Worm (Caenorhabditis elegans) whole organism, L1 larva: ENCODE data around the gene F21C10.1.

Source experiments
- C04F5.9 ChIP-seq: sonication (generic microtip); optimal IDR thresholded peaks from 2 replicates; lab custom pipeline; 2016; ENCODE audit warnings: missing genetic modification characterization, missing compliant biosample characterization
- F16B12.6 ChIP-seq: fragments of 150-350 bp; optimal IDR thresholded peaks from 2 replicates; lab custom pipeline; 2014; ENCODE audit warnings: missing biosample characterization, missing genetic modification characterization
- Y116A8C.19 ChIP-seq: sonication (generic microtip); optimal IDR thresholded peaks from 2 replicates; lab custom pipeline; 2016; ENCODE audit warnings: missing compliant biosample characterization, missing genetic modification characterization, borderline replicate concordance
- aha-1 ChIP-seq: fragments of 150-350 bp; optimal IDR thresholded peaks from 2 replicates; lab custom pipeline; 2014; ENCODE audit warnings: missing biosample characterization, missing genetic modification characterization
- aly-2 ChIP-seq: fragments of 150-350 bp; optimal IDR thresholded peaks from 2 replicates; lab custom pipeline; 2014; ENCODE audit warnings: missing biosample characterization, missing genetic modification characterization
- ama-1 ChIP-seq: fragments of 150-350 bp; optimal IDR thresholded peaks from 2 replicates; lab custom pipeline; 2014
- blmp-1 ChIP-seq: fragments of 150-350 bp; optimal IDR thresholded peaks from 2 replicates; lab custom pipeline; 2014; ENCODE audit warnings: missing biosample characterization, missing genetic modification characterization
- ceh-63 ChIP-seq: fragments of 200-800 bp; sonication (Bioruptor generic); optimal IDR thresholded peaks from 2 replicates; lab custom pipeline; 2018; ENCODE audit warnings: mild to moderate bottlenecking, missing genetic modification characterization, missing compliant biosample characterization
- ceh-8 ChIP-seq: fragments of 200-800 bp; sonication (Bioruptor generic); optimal IDR thresholded peaks from 2 replicates; lab custom pipeline; 2018; ENCODE audit warnings: mild to moderate bottlenecking, missing genetic modification characterization, moderate library complexity, missing compliant biosample characterization
- ceh-88 ChIP-seq: fragments of 200-800 bp; sonication (Bioruptor generic); IDR thresholded peaks from 2 replicates; pipeline ENCODE4 v1.3.6; 2022; ENCODE audit warnings: missing genetic modification characterization, missing compliant biosample characterization
- ces-1 ChIP-seq: fragments of 150-350 bp; optimal IDR thresholded peaks from 2 replicates; lab custom pipeline; 2014; ENCODE audit warnings: missing biosample characterization, missing genetic modification reagents, missing genetic modification characterization
- efl-1 ChIP-seq, 4 experiments: fragments of 150-350 bp; optimal IDR thresholded peaks in 3 of 4; peaks in 1 of 4; 1 replicate in 1 of 4; 2 replicates in 3 of 4; lab custom pipeline; 2014; ENCODE audit warnings: missing biosample characterization in 2 of 4, missing genetic modification characterization in 2 of 4, missing genetic modification reagents in 2 of 4
- efl-3 ChIP-seq: fragments of 200-800 bp; sonication (Bioruptor generic); optimal IDR thresholded peaks from 2 replicates; lab custom pipeline; 2018; ENCODE audit warnings: mild to moderate bottlenecking, missing genetic modification characterization, missing compliant biosample characterization
- egl-13 ChIP-seq: sonication (generic microtip); optimal IDR thresholded peaks from 2 replicates; lab custom pipeline; 2016; ENCODE audit warnings: missing genotype, missing genetic modification reagents, missing genetic modification characterization, missing compliant biosample characterization
- elt-2 ChIP-seq: sonication (generic microtip); optimal IDR thresholded peaks from 2 replicates; lab custom pipeline; 2016; ENCODE audit warnings: missing genetic modification characterization, mild to moderate bottlenecking, inconsistent platforms, missing compliant biosample characterization, missing genetic modification reagents
- elt-3 ChIP-seq, 6 experiments: fragments of 150-350 bp in 1 of 6; sonication (generic microtip); optimal IDR thresholded peaks; 2 replicates each; lab custom pipeline; 2017 to 2018; ENCODE audit warnings: missing biosample characterization in 6 of 6, missing genetic modification characterization in 6 of 6, inconsistent platforms in 1 of 6
- fkh-10 ChIP-seq: sonication (generic microtip); optimal IDR thresholded peaks from 2 replicates; lab custom pipeline; 2017; ENCODE audit warnings: missing biosample characterization, missing genetic modification reagents, missing genetic modification characterization
- hlh-4 ChIP-seq: sonication (generic microtip); optimal IDR thresholded peaks from 2 replicates; lab custom pipeline; 2016; ENCODE audit warnings: mild to moderate bottlenecking, missing genetic modification characterization, missing compliant biosample characterization
- hpl-2 ChIP-seq: fragments of 150-350 bp; optimal IDR thresholded peaks from 2 replicates; lab custom pipeline; 2014; ENCODE audit warnings: missing biosample characterization, missing genetic modification reagents, missing genetic modification characterization
- irx-1 ChIP-seq: sonication (generic microtip); optimal IDR thresholded peaks from 2 replicates; lab custom pipeline; 2016; ENCODE audit warnings: missing genetic modification characterization, missing compliant biosample characterization
- isw-1 ChIP-seq: fragments of 200-800 bp; sonication (Bioruptor generic); IDR thresholded peaks from 2 replicates; pipeline ENCODE4 v1.3.6; 2022; ENCODE audit warnings: missing genetic modification characterization, missing compliant biosample characterization
- jun-1 ChIP-seq: fragments of 150-350 bp; optimal IDR thresholded peaks from 2 replicates; lab custom pipeline; 2014; ENCODE audit warnings: missing biosample characterization, missing genetic modification reagents, missing genetic modification characterization
- lin-14 ChIP-seq: fragments of 200-800 bp; sonication (Bioruptor generic); optimal IDR thresholded peaks from 2 replicates; lab custom pipeline; 2018; ENCODE audit warnings: mild to moderate bottlenecking, missing genetic modification characterization, moderate library complexity, missing compliant biosample characterization
- lin-35 ChIP-seq, 2 experiments: fragments of 150-350 bp; optimal IDR thresholded peaks; 2 replicates each; lab custom pipeline; 2014; ENCODE audit warnings: missing biosample characterization in 2 of 2, missing genetic modification characterization in 2 of 2, missing genetic modification reagents in 2 of 2
- lir-3 ChIP-seq: sonication (generic microtip); optimal IDR thresholded peaks from 2 replicates; lab custom pipeline; 2016; ENCODE audit warnings: mild to moderate bottlenecking, missing genetic modification characterization, moderate library complexity, missing compliant biosample characterization; ENCODE audit not compliant: poor library complexity
- mef-2 ChIP-seq: fragments of 150-350 bp; optimal IDR thresholded peaks from 2 replicates; lab custom pipeline; 2014; ENCODE audit warnings: missing biosample characterization, missing genetic modification characterization
- mep-1 ChIP-seq: fragments of 150-350 bp; optimal IDR thresholded peaks from 2 replicates; lab custom pipeline; 2014; ENCODE audit warnings: missing biosample characterization, missing genetic modification characterization
- nhr-11 ChIP-seq: fragments of 150-350 bp; optimal IDR thresholded peaks from 2 replicates; lab custom pipeline; 2014; ENCODE audit warnings: missing biosample characterization, missing genetic modification characterization
- nhr-20 ChIP-seq: sonication (generic microtip); optimal IDR thresholded peaks from 2 replicates; lab custom pipeline; 2016; ENCODE audit warnings: mild to moderate bottlenecking, missing genetic modification characterization, missing compliant biosample characterization
- nhr-237 ChIP-seq: fragments of 150-350 bp; optimal IDR thresholded peaks from 2 replicates; lab custom pipeline; 2014; ENCODE audit warnings: missing biosample characterization, missing genetic modification characterization
- nhr-47 ChIP-seq: sonication (generic microtip); optimal IDR thresholded peaks from 2 replicates; lab custom pipeline; 2016; ENCODE audit warnings: mild to moderate bottlenecking, missing genetic modification characterization, moderate library complexity, missing compliant biosample characterization
- nhr-84 ChIP-seq: sonication (generic microtip); optimal IDR thresholded peaks from 2 replicates; lab custom pipeline; 2017; ENCODE audit warnings: missing biosample characterization, missing genetic modification characterization
- nhr-85 ChIP-seq: sonication (generic microtip); peaks from one replicate; lab custom pipeline; 2016; ENCODE audit warnings: missing genetic modification characterization, inconsistent platforms, missing compliant biosample characterization
- nhr-90 ChIP-seq: sonication (generic microtip); optimal IDR thresholded peaks from 2 replicates; lab custom pipeline; 2016; ENCODE audit warnings: mild to moderate bottlenecking, missing genetic modification characterization, missing compliant biosample characterization; ENCODE audit not compliant: poor library complexity
- pag-3 ChIP-seq: sonication (generic microtip); optimal IDR thresholded peaks from 2 replicates; lab custom pipeline; 2017; ENCODE audit warnings: missing genetic modification characterization, mild to moderate bottlenecking, missing compliant biosample characterization, antibody characterized with exemption, borderline replicate concordance; ENCODE audit not compliant: insufficient read depth
- pax-3 ChIP-seq: fragments of 200-800 bp; sonication (Bioruptor generic); optimal IDR thresholded peaks from 2 replicates; lab custom pipeline; 2018; ENCODE audit warnings: mild to moderate bottlenecking, missing genetic modification characterization, moderate library complexity, missing compliant biosample characterization
- pqm-1 ChIP-seq: sonication (generic microtip); optimal IDR thresholded peaks from 3 replicates; lab custom pipeline; 2017; ENCODE audit warnings: missing biosample characterization, missing genetic modification characterization
- rnt-1 ChIP-seq: sonication (generic microtip); optimal IDR thresholded peaks from 2 replicates; lab custom pipeline; 2016; ENCODE audit warnings: mild to moderate bottlenecking, missing genetic modification characterization, moderate library complexity, missing compliant biosample characterization
- snpc-4 ChIP-seq: fragments of 150-350 bp; optimal IDR thresholded peaks from 2 replicates; lab custom pipeline; 2014; ENCODE audit warnings: missing biosample characterization, missing genetic modification characterization
- sox-4 ChIP-seq: sonication (generic microtip); optimal IDR thresholded peaks from 2 replicates; lab custom pipeline; 2016; ENCODE audit warnings: missing genetic modification characterization, missing compliant biosample characterization
- sptf-1 ChIP-seq: fragments of 150-350 bp; optimal IDR thresholded peaks from 2 replicates; lab custom pipeline; 2014; ENCODE audit warnings: missing biosample characterization, missing genetic modification characterization
- sup-37 ChIP-seq: fragments of 200-800 bp; sonication (Bioruptor generic); optimal IDR thresholded peaks from 2 replicates; lab custom pipeline; 2018; ENCODE audit warnings: mild to moderate bottlenecking, missing genetic modification characterization, missing compliant biosample characterization
- swsn-7 ChIP-seq: sonication (generic microtip); optimal IDR thresholded peaks from 2 replicates; lab custom pipeline; 2016; ENCODE audit warnings: missing genetic modification characterization, missing compliant biosample characterization
- tbx-2 ChIP-seq: sonication (generic microtip); optimal IDR thresholded peaks from 2 replicates; lab custom pipeline; 2016; ENCODE audit warnings: missing genetic modification characterization, missing compliant biosample characterization
- unc-30 ChIP-seq: sonication (generic microtip); optimal IDR thresholded peaks from 2 replicates; lab custom pipeline; 2017; ENCODE audit warnings: missing biosample characterization, missing genetic modification characterization
- unc-62 ChIP-seq: fragments of 150-350 bp; optimal IDR thresholded peaks from 2 replicates; lab custom pipeline; 2014; ENCODE audit warnings: missing biosample characterization, missing genetic modification reagents, missing genetic modification characterization
- unc-86 ChIP-seq: sonication (generic microtip); optimal IDR thresholded peaks from 2 replicates; lab custom pipeline; 2016; ENCODE audit warnings: missing genetic modification characterization, missing compliant biosample characterization
- vab-15 ChIP-seq: sonication (generic microtip); optimal IDR thresholded peaks from 2 replicates; lab custom pipeline; 2017; ENCODE audit warnings: missing genotype, mild to moderate bottlenecking, missing genetic modification characterization, missing compliant biosample characterization
- xbp-1 ChIP-seq: sonication (generic microtip); optimal IDR thresholded peaks from 2 replicates; lab custom pipeline; 2016; ENCODE audit warnings: missing genetic modification characterization, missing compliant biosample characterization
- zag-1 ChIP-seq: fragments of 150-350 bp; optimal IDR thresholded peaks from 2 replicates; lab custom pipeline; 2014; ENCODE audit warnings: missing biosample characterization, missing genetic modification characterization
- zip-4 ChIP-seq: fragments of 200-800 bp; sonication (Bioruptor generic); optimal IDR thresholded peaks from 2 replicates; lab custom pipeline; 2018; ENCODE audit warnings: mild to moderate bottlenecking, missing genetic modification characterization, moderate library complexity, missing compliant biosample characterization
- ztf-11 ChIP-seq, 2 experiments: sonication (generic microtip); optimal IDR thresholded peaks; 2 replicates each; lab custom pipeline; 2016 to 2017; ENCODE audit warnings: missing genetic modification characterization in 2 of 2, missing biosample characterization in 1 of 2, missing compliant biosample characterization in 1 of 2

The F21C10.1 gene

ce11 chrV:9095613-9096317 is 36.4 kb upstream of the F21C10.1 start, which contains the start of gene F21C10.10:
Gene F21C10.10, plus strand, starts transcription at chrV:9096267.
- TF ChIP-seq isw-1 (GFP tag; lab: Robert Waterston, UW) (no peak), mef-2 (no peak), nhr-84 (tag; lab: Kevin White, UChicago) (no peak), jun-1 (tag; lab: Kevin White, UChicago) (peak; percentile 41), fkh-10 (GFP tag; lab: Kevin White, UChicago) (no peak), nhr-85 (tag; lab: Kevin White, UChicago) (peak; percentile 99), ceh-63 (GFP tag; lab: Kevin White, UChicago) (no peak), ceh-88 (GFP tag; lab: Robert Waterston, UW) (no peak), sup-37 (peak; percentile 8), ces-1 (no peak), nhr-11 (tag; lab: Kevin White, UChicago) (peak; percentile 23), zip-4 (GFP tag; lab: Kevin White, UChicago) (no peak), rnt-1 (tag; lab: Kevin White, UChicago) (peak; percentile 67), elt-2 (peak; percentile 83), unc-86 (tag; lab: Kevin White, UChicago) (no peak), pax-3 (tag; lab: Kevin White, UChicago) (peak; percentile 16), ceh-8 (no peak), hlh-4 (tag; lab: Kevin White, UChicago) (no peak), lin-14 (peak; percentile 94), sox-4 (tag; lab: Kevin White, UChicago) (no peak), xbp-1 (peak; percentile 53), unc-62 (GFP tag; lab: Kevin White, UChicago) (no peak), snpc-4 (tag; lab: Kevin White, UChicago) (peak; percentile 67), efl-1 (optimal IDR thresholded peaks at IDR 0.05; lab: Kevin White, UChicago) (peak; percentile 46 to 51), efl-1 (GFP tag; optimal IDR thresholded peaks at IDR 0.05 in 1 of 2; lab: Kevin White, UChicago) (peak; percentile 28 to 95), efl-3 (no peak), nhr-20 (tag; lab: Kevin White, UChicago) (peak; percentile 97), aha-1 (tag; lab: Kevin White, UChicago) (no peak), pag-3 (tag; lab: Kevin White, UChicago) (no peak), ztf-11 (tag; optimal IDR thresholded peaks at IDR 0.05; lab: Kevin White, UChicago) (no peak), blmp-1 (tag; lab: Kevin White, UChicago) (peak; percentile 83), sptf-1 (tag; lab: Kevin White, UChicago) (no peak), irx-1 (tag; lab: Kevin White, UChicago) (peak; percentile 69), Y116A8C.19 (tag; lab: Kevin White, UChicago) (no peak), aly-2 (no peak), vab-15 (tag; lab: Kevin White, UChicago) (no peak), ama-1 (lab: Kevin White, UChicago) (no peak), nhr-47 (tag; lab: Kevin White, UChicago) (peak; percentile 70), F16B12.6 (tag; lab: Kevin White, UChicago) (no peak), nhr-237 (tag; lab: Kevin White, UChicago) (no peak), swsn-7 (peak; percentile 62), mep-1 (peak; percentile 87), C04F5.9 (tag; lab: Kevin White, UChicago) (peak; percentile 14), egl-13 (tag; lab: Kevin White, UChicago) (no peak), hpl-2 (GFP tag; lab: Kevin White, UChicago) (no peak), elt-3 (tag; optimal IDR thresholded peaks at IDR 0.05; lab: Kevin White, UChicago) (peak in 3 of 6 experiments; percentile 59 to 91 (median 81)), pqm-1 (tag; lab: Kevin White, UChicago) (no peak), tbx-2 (tag; lab: Kevin White, UChicago) (peak; percentile 86), nhr-90 (tag; lab: Kevin White, UChicago) (peak; percentile 84), lin-35 (GFP tag; optimal IDR thresholded peaks at IDR 0.05; lab: Kevin White, UChicago) (peak; percentile 58 to 87), zag-1 (no peak), unc-30 (no peak), lir-3 (tag; lab: Kevin White, UChicago) (no peak)
